Fruit fly (Drosophila melanogaster) whole organism, embryonic: ENCODE measurements around the gene CG42272.

Experiments
- Adf1 ChIP-seq: fragments of 200-800 bp; sonication (Bioruptor generic); IDR thresholded peaks from 2 replicates; pipeline ENCODE4 v1.3.6; 2022; ENCODE audit warnings: missing biosample characterization, missing genetic modification characterization
- CG10654 ChIP-seq: fragments of 200-800 bp; sonication (Bioruptor generic); optimal IDR thresholded peaks from 2 replicates; lab custom pipeline; 2016; ENCODE audit warnings: missing biosample characterization, missing genetic modification characterization
- CG10979 ChIP-seq: fragments of 200-800 bp; sonication (Bioruptor generic); optimal IDR thresholded peaks from 2 replicates; lab custom pipeline; 2018; ENCODE audit warnings: missing biosample characterization, mild to moderate bottlenecking, missing genetic modification characterization, moderate library complexity
- CG11504 ChIP-seq: fragments of 200-800 bp; sonication (Bioruptor generic); optimal IDR thresholded peaks from 3 replicates; lab custom pipeline; 2019; ENCODE audit warnings: missing biosample characterization, mild to moderate bottlenecking, missing genetic modification characterization, moderate library complexity
- CG12219 ChIP-seq: fragments of 200-800 bp; sonication (Bioruptor generic); optimal IDR thresholded peaks from 3 replicates; lab custom pipeline; 2018; ENCODE audit warnings: missing biosample characterization, mild to moderate bottlenecking, missing genetic modification characterization
- CG12391 ChIP-seq: fragments of 200-800 bp; sonication (Bioruptor generic); optimal IDR thresholded peaks from 3 replicates; lab custom pipeline; 2018; ENCODE audit warnings: missing biosample characterization, mild to moderate bottlenecking, missing genetic modification characterization, moderate library complexity
- CG14965 ChIP-seq: fragments of 200-800 bp; sonication (Bioruptor generic); optimal IDR thresholded peaks from 2 replicates; lab custom pipeline; 2016; ENCODE audit warnings: missing biosample characterization, missing genetic modification characterization, borderline replicate concordance
- CG15073 ChIP-seq: fragments of 200-800 bp; sonication (Bioruptor generic); optimal IDR thresholded peaks from 2 replicates; lab custom pipeline; 2016; ENCODE audit warnings: missing biosample characterization, missing genetic modification characterization
- CG1529 ChIP-seq: fragments of 200-800 bp; sonication (Bioruptor generic); optimal IDR thresholded peaks from 3 replicates; lab custom pipeline; 2018; ENCODE audit warnings: missing biosample characterization, missing genetic modification characterization
- CG17186 ChIP-seq: fragments of 200-800 bp; sonication (Bioruptor generic); optimal IDR thresholded peaks from 3 replicates; lab custom pipeline; 2017; ENCODE audit warnings: missing biosample characterization, missing genetic modification reagents, missing genetic modification characterization
- CG17912 ChIP-seq: fragments of 200-800 bp; sonication (Bioruptor generic); optimal IDR thresholded peaks from 2 replicates; lab custom pipeline; 2018; ENCODE audit warnings: missing biosample characterization, mild to moderate bottlenecking, missing genetic modification characterization
- CG2712 ChIP-seq: fragments of 200-800 bp; optimal IDR thresholded peaks from 3 replicates; lab custom pipeline; 2019; ENCODE audit warnings: missing biosample characterization, mild to moderate bottlenecking, missing genetic modification characterization, moderate library complexity
- CG32767 ChIP-seq: fragments of 200-800 bp; sonication (Bioruptor generic); IDR thresholded peaks from 2 replicates; pipeline ENCODE4 v1.3.6; 2022; ENCODE audit warnings: missing biosample characterization, missing genetic modification characterization
- CG33557 ChIP-seq: fragments of 200-800 bp; sonication (Bioruptor generic); optimal IDR thresholded peaks from 2 replicates; lab custom pipeline; 2019; ENCODE audit warnings: missing biosample characterization, mild to moderate bottlenecking, missing genetic modification characterization, moderate library complexity
- CG34422 ChIP-seq: fragments of 200-800 bp; sonication (Bioruptor generic); IDR thresholded peaks from 3 replicates; pipeline ENCODE4 v1.3.6; 2022; ENCODE audit warnings: missing biosample characterization, missing genetic modification characterization
- CG5245 ChIP-seq: fragments of 200-800 bp; sonication (Bioruptor generic); optimal IDR thresholded peaks from 3 replicates; lab custom pipeline; 2016; ENCODE audit warnings: missing biosample characterization, missing genetic modification characterization
- CG6175 ChIP-seq: fragments of 200-800 bp; sonication (Bioruptor generic); IDR thresholded peaks from 3 replicates; pipeline ENCODE4 v1.3.6; 2022; ENCODE audit warnings: missing biosample characterization, missing genetic modification characterization
- CG6254 ChIP-seq: fragments of 200-800 bp; sonication (Bioruptor generic); optimal IDR thresholded peaks from 3 replicates; lab custom pipeline; 2017; ENCODE audit warnings: mild to moderate bottlenecking, missing biosample characterization, missing genetic modification reagents, missing genetic modification characterization
- CG6689 ChIP-seq: fragments of 200-800 bp; sonication (Bioruptor generic); IDR thresholded peaks from 2 replicates; pipeline ENCODE4 v1.3.6; 2022; ENCODE audit warnings: missing biosample characterization, missing genetic modification characterization
- CG7786 ChIP-seq: fragments of 200-800 bp; sonication (Bioruptor generic); optimal IDR thresholded peaks from 2 replicates; lab custom pipeline; 2016; ENCODE audit warnings: missing biosample characterization, missing genetic modification characterization
- CG7839 ChIP-seq: fragments of 200-800 bp; sonication (Bioruptor generic); optimal IDR thresholded peaks from 3 replicates; lab custom pipeline; 2018; ENCODE audit warnings: missing biosample characterization, mild to moderate bottlenecking, missing genetic modification characterization, moderate library complexity
- CG9817 ChIP-seq: fragments of 200-800 bp; sonication (Bioruptor generic); optimal IDR thresholded peaks from 2 replicates; lab custom pipeline; 2018; ENCODE audit warnings: missing biosample characterization, mild to moderate bottlenecking, missing genetic modification characterization, moderate library complexity
- CTCF ChIP-seq: fragments of 200-800 bp; sonication (Bioruptor generic); optimal IDR thresholded peaks from 2 replicates; lab custom pipeline; 2017; ENCODE audit warnings: missing biosample characterization, mild to moderate bottlenecking, missing genetic modification characterization, moderate library complexity
- Dad ChIP-seq: fragments of 200-800 bp; sonication (Bioruptor generic); optimal IDR thresholded peaks from 3 replicates; lab custom pipeline; 2016; ENCODE audit warnings: missing biosample characterization, missing genetic modification characterization
- Doc2 ChIP-seq: fragments of 200-800 bp; sonication (Bioruptor generic); IDR thresholded peaks from 2 replicates; pipeline ENCODE4 v1.3.6; 2022; ENCODE audit warnings: missing biosample characterization, missing genetic modification characterization
- ERR ChIP-seq: fragments of 200-800 bp; sonication (Bioruptor generic); optimal IDR thresholded peaks from 2 replicates; lab custom pipeline; 2016; ENCODE audit warnings: missing biosample characterization, missing genetic modification characterization
- Hand ChIP-seq: fragments of 200-800 bp; sonication (Bioruptor generic); optimal IDR thresholded peaks from 2 replicates; lab custom pipeline; 2017; ENCODE audit warnings: mild to moderate bottlenecking, missing biosample characterization, missing genetic modification reagents, missing genetic modification characterization
- HmgD ChIP-seq: fragments of 200-800 bp; sonication (Bioruptor generic); optimal IDR thresholded peaks from 3 replicates; lab custom pipeline; 2016; ENCODE audit warnings: missing biosample characterization, missing genetic modification characterization
- Nf-YA ChIP-seq: fragments of 200-800 bp; sonication (Bioruptor generic); IDR thresholded peaks from 2 replicates; pipeline ENCODE4 v1.3.6; 2022; ENCODE audit warnings: missing biosample characterization, missing genetic modification characterization
- Ravus ChIP-seq: fragments of 200-800 bp; sonication (Bioruptor generic); IDR thresholded peaks from 2 replicates; pipeline ENCODE4 v1.3.6; 2022; ENCODE audit warnings: missing biosample characterization, missing genetic modification characterization
- bigmax ChIP-seq: fragments of 200-800 bp; sonication (Bioruptor generic); optimal IDR thresholded peaks from 2 replicates; lab custom pipeline; 2018; ENCODE audit warnings: missing biosample characterization, mild to moderate bottlenecking, missing genetic modification characterization
- cad ChIP-seq: fragments of >200 bp; optimal IDR thresholded peaks from 2 replicates; lab custom pipeline; 2017; ENCODE audit warnings: missing biosample characterization, missing genetic modification characterization
- dysf ChIP-seq: fragments of 200-800 bp; sonication (Bioruptor generic); IDR thresholded peaks from 3 replicates; pipeline ENCODE4 v1.3.6; 2022; ENCODE audit warnings: missing biosample characterization, missing genetic modification characterization
- emc ChIP-seq: fragments of 200-800 bp; sonication (Bioruptor generic); optimal IDR thresholded peaks from 2 replicates; lab custom pipeline; 2016; ENCODE audit warnings: missing biosample characterization, missing genetic modification characterization
- gem ChIP-seq: fragments of 200-800 bp; sonication (Bioruptor generic); optimal IDR thresholded peaks from 2 replicates; lab custom pipeline; 2019; ENCODE audit warnings: missing biosample characterization, mild to moderate bottlenecking, missing genetic modification characterization, moderate library complexity
- grau ChIP-seq: fragments of 200-800 bp; optimal IDR thresholded peaks from 3 replicates; lab custom pipeline; 2019; ENCODE audit warnings: missing biosample characterization, mild to moderate bottlenecking, missing genetic modification characterization, moderate library complexity
- hkb ChIP-seq, 2 experiments: fragments of 200-800 bp in 1 of 2; fragments of >200 bp in 1 of 2; sonication (Bioruptor generic) in 1 of 2; IDR thresholded peaks in 1 of 2; optimal IDR thresholded peaks in 1 of 2; 2 replicates each; pipeline versions ENCODE4 v1.3.6 to Lab custom; 2017 to 2022; ENCODE audit warnings: missing biosample characterization in 1 of 2, missing genetic modification characterization in 1 of 2
- pfk ChIP-seq: fragments of 200-800 bp; sonication (Bioruptor generic); optimal IDR thresholded peaks from 2 replicates; lab custom pipeline; 2018; ENCODE audit warnings: missing biosample characterization, mild to moderate bottlenecking, missing genetic modification characterization, moderate library complexity
- prd ChIP-seq, 3 experiments: fragments of >200 bp in 2 of 3; fragments of 200-800 bp in 1 of 3; sonication (Bioruptor generic) in 1 of 3; optimal IDR thresholded peaks in 2 of 3; IDR thresholded peaks in 1 of 3; 2 replicates in 2 of 3; 3 replicates in 1 of 3; pipeline versions ENCODE4 v1.3.6 to Lab custom; 2017 to 2022; ENCODE audit warnings: missing biosample characterization in 1 of 3, missing genetic modification characterization in 1 of 3
- pros ChIP-seq: fragments of 200-800 bp; sonication (Bioruptor generic); optimal IDR thresholded peaks from 3 replicates; lab custom pipeline; 2019; ENCODE audit warnings: missing biosample characterization, mild to moderate bottlenecking, missing genetic modification characterization, moderate library complexity
- salm ChIP-seq: fragments of 200-800 bp; sonication (Bioruptor generic); optimal IDR thresholded peaks from 2 replicates; lab custom pipeline; 2018; ENCODE audit warnings: missing biosample characterization, mild to moderate bottlenecking, missing genetic modification characterization
- scrt ChIP-seq: fragments of 200-800 bp; sonication (Bioruptor generic); optimal IDR thresholded peaks from 2 replicates; lab custom pipeline; 2018; ENCODE audit warnings: missing biosample characterization, mild to moderate bottlenecking, missing genetic modification characterization, moderate library complexity
- sens ChIP-seq: fragments of 200-800 bp; sonication (Bioruptor generic); peaks from one replicate; lab custom pipeline; 2016; ENCODE audit warnings: missing biosample characterization, missing genetic modification characterization
- slbo ChIP-seq: fragments of 200-800 bp; sonication (Bioruptor generic); IDR thresholded peaks from 2 replicates; pipeline ENCODE4 v1.3.6; 2022; ENCODE audit warnings: missing biosample characterization, missing genetic modification characterization
- tio ChIP-seq: fragments of 200-800 bp; sonication (Bioruptor generic); optimal IDR thresholded peaks from 2 replicates; lab custom pipeline; 2017; ENCODE audit warnings: missing biosample characterization, missing genetic modification characterization, inconsistent platforms
- tna ChIP-seq: fragments of 200-800 bp; sonication (Bioruptor generic); IDR thresholded peaks from 2 replicates; pipeline ENCODE4 v1.3.6; 2022; ENCODE audit warnings: missing biosample characterization, missing genetic modification characterization; ENCODE audit not compliant: partially characterized antibody
- trem ChIP-seq: fragments of 200-800 bp; optimal IDR thresholded peaks from 3 replicates; lab custom pipeline; 2019; ENCODE audit warnings: missing biosample characterization, mild to moderate bottlenecking, missing genetic modification characterization, moderate library complexity
- trh ChIP-seq: fragments of 200-800 bp; sonication (Bioruptor generic); optimal IDR thresholded peaks from 2 replicates; lab custom pipeline; 2016; ENCODE audit warnings: missing biosample characterization, missing genetic modification characterization
- tup ChIP-seq: fragments of 200-800 bp; sonication (Bioruptor generic); optimal IDR thresholded peaks from 2 replicates; lab custom pipeline; 2016; ENCODE audit warnings: missing biosample characterization, mild to moderate bottlenecking, missing genetic modification characterization, moderate library complexity
- zfh2 ChIP-seq: fragments of 200-800 bp; sonication (Bioruptor generic); optimal IDR thresholded peaks from 2 replicates; lab custom pipeline; 2016; ENCODE audit warnings: missing biosample characterization, missing genetic modification characterization

The CG42272 gene

DNA sequence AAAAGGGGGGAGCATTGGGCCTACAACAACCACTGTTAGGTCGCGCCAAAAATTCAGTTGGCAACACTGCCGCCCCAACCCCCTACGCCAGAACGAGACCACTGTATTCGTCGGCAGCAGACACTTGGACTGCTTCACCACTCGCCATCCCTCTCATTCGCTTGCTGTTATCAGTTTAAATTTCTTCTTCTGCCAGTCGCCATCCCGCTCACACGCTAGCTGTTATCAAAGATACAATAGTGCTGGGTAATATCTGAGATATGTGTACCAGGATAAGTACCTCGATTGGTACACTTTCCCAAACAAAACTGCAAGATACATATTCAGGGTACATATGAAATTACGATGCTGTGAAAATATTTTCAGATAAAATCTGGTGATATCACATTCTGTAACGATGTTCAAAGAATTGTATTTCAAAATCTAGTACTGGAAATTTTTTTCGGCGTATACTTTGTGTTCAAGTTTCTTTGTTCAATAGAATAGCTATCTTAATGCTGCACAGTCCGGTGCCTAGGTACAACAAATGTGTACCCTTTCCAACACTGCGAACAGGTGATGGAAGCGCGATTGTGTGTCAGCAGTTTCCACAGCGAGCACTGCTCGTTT is 31.9 kb upstream of the CG42272 start (continued):
- peak; percentile 70 for TF ChIP-seq pros (GFP tag; lab: Kevin White, UChicago)
- no peak for TF ChIP-seq Doc2 (GFP tag; lab: Robert Waterston, UW)
- peak; percentile 85 for TF ChIP-seq HmgD
- peak; percentile 83 for TF ChIP-seq Hand
- peak; percentile 26 for TF ChIP-seq CTCF (GFP tag; lab: Kevin White, UChicago)
- TF ChIP-seq hkb (optimal IDR thresholded peaks at IDR 0.05; lab: Kevin White, UChicago) = no peak
- TF ChIP-seq hkb (GFP tag; IDR thresholded peaks at IDR 0.05; lab: Robert Waterston, UW) = peak; percentile 75
- TF ChIP-seq CG6175 (GFP tag; lab: Robert Waterston, UW) = no peak; the same call in 2 of the 3 replicates
- TF ChIP-seq dysf (GFP tag; lab: Robert Waterston, UW) = peak; percentile 81
- TF ChIP-seq tup (GFP tag; lab: Kevin White, UChicago) = peak; percentile 74
- TF ChIP-seq ERR (GFP tag; lab: Kevin White, UChicago) = peak; percentile 88
- peak; percentile 15 for TF ChIP-seq bigmax (GFP tag; lab: Kevin White, UChicago)
- peak; percentile 64 for TF ChIP-seq trem (tag; lab: Kevin White, UChicago)
- no peak for TF ChIP-seq CG6254
- peak; percentile 80 for TF ChIP-seq CG10979
- peak; percentile 46 for TF ChIP-seq CG5245 (GFP tag; lab: Kevin White, UChicago)
- TF ChIP-seq sens (GFP tag; lab: Kevin White, UChicago) = peak; percentile 98
- peak; percentile 82 for TF ChIP-seq CG1529
- peak; percentile 35 for TF ChIP-seq CG15073 (GFP tag; lab: Kevin White, UChicago)
- TF ChIP-seq tna (GFP tag; lab: Robert Waterston, UW) = no peak
- TF ChIP-seq CG2712 = peak; percentile 87
- TF ChIP-seq CG7786 (GFP tag; lab: Kevin White, UChicago) = peak; percentile 92
- TF ChIP-seq CG12391 (tag; lab: Kevin White, UChicago) = peak; percentile 89
- peak; percentile 91 for TF ChIP-seq zfh2
- TF ChIP-seq CG10654 (GFP tag; lab: Kevin White, UChicago) = peak; percentile 76
- 0 out of 2 replicates have a peak, but pooled peaks have one; percentile 10 for TF ChIP-seq Nf-YA (GFP tag; lab: Robert Waterston, UW)
- peak; percentile 38 for TF ChIP-seq emc
- peak; percentile 81 for TF ChIP-seq scrt (GFP tag; lab: Kevin White, UChicago)
- peak; percentile 55 for TF ChIP-seq CG17912 (GFP tag; lab: Kevin White, UChicago)
- peak; percentile 64 for TF ChIP-seq CG32767
- TF ChIP-seq CG12219 (GFP tag; lab: Kevin White, UChicago) = peak; percentile 84
- no peak for TF ChIP-seq CG14965 (GFP tag; lab: Kevin White, UChicago)
- TF ChIP-seq pfk (GFP tag; lab: Kevin White, UChicago) = peak; percentile 28
- TF ChIP-seq CG7839 (tag; lab: Kevin White, UChicago) = peak; percentile 84
- TF ChIP-seq Ravus = peak; percentile 20; the same call in 1 of the 2 replicates
- TF ChIP-seq salm = peak; percentile 72
- no peak for TF ChIP-seq prd (optimal IDR thresholded peaks at IDR 0.05; lab: Kevin White, UChicago)
- peak; percentile 80 for TF ChIP-seq prd (GFP tag; IDR thresholded peaks at IDR 0.05; lab: Robert Waterston, UW)
- peak; percentile 62 for TF ChIP-seq CG6689 (GFP tag; lab: Robert Waterston, UW)
- TF ChIP-seq Adf1 = peak; percentile 77
- TF ChIP-seq CG11504 (tag; lab: Kevin White, UChicago) = no peak
- peak; percentile 89 for TF ChIP-seq grau
- TF ChIP-seq CG9817 = peak; percentile 87
- TF ChIP-seq CG17186 = peak; percentile 61
- no peak for TF ChIP-seq tio
- TF ChIP-seq gem = peak; percentile 90
- peak; percentile 67 for TF ChIP-seq slbo (GFP tag; lab: Robert Waterston, UW)
- peak; percentile 76 for TF ChIP-seq Dad (GFP tag; lab: Kevin White, UChicago)
- peak; percentile 90 for TF ChIP-seq CG34422
- no peak for TF ChIP-seq trh (GFP tag; lab: Kevin White, UChicago)
- peak; percentile 86 for TF ChIP-seq CG33557 (GFP tag; lab: Kevin White, UChicago)
- TF ChIP-seq cad (GFP tag; lab: Kevin White, UChicago) = no peak
